Fruit fly (Drosophila melanogaster): ENCODE measurements around the gene norpA.

The norpA gene

DNA sequence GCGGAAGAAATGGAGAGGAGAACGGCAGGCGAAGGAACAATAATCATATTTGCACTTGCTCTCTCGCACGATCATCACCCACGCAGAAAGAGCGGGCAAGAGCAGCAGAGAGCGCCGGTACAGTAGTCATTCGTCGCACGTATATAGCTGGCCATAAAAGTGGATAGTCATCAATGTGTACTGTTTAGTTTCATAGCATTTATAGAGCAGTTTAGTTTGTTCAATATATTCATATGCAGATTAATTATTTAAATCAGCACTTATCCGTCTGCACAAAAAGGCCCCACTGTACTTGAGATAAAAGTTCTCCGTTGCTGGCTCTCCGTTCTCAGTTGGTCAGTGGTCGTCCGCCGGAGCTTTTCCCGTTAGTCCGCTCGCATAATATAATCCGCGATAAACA lies 2.4 kb downstream of the norpA start (continued):
- TF ChIP-seq CG9817 (tag; optimal IDR thresholded peaks at IDR 0.05) = peak; percentile 99
- TF ChIP-seq gsb-n (tag; optimal IDR thresholded peaks at IDR 0.05) = peak; percentile 91
- TF ChIP-seq chm (GFP tag; IDR thresholded peaks at IDR 0.05) = peak; percentile 98
- peak; percentile 91 for TF ChIP-seq CG31441 (GFP tag; IDR thresholded peaks at IDR 0.05)
- TF ChIP-seq Trl (optimal IDR thresholded peaks at IDR 0.05) = peak; percentile 47 to 90
- TF ChIP-seq Trl (GFP tag; optimal IDR thresholded peaks at IDR 0.05) = peak; percentile 97
- TF ChIP-seq gro (GFP tag; optimal IDR thresholded peaks at IDR 0.05) = peak; percentile 99
- peak; percentile 99 for TF ChIP-seq Fer2 (tag; optimal IDR thresholded peaks at IDR 0.05)
- peak; percentile 99 for TF ChIP-seq Ptx1 (GFP tag; IDR thresholded peaks at IDR 0.05)
- TF ChIP-seq Mes4 (GFP tag; optimal IDR thresholded peaks at IDR 0.05) = peak; percentile 96
- TF ChIP-seq CG7372 (GFP tag; IDR thresholded peaks at IDR 0.05) = peak; percentile 99
- TF ChIP-seq CG11560 (tag; IDR thresholded peaks at IDR 0.05) = peak; percentile 94
- peak; percentile 100 for TF ChIP-seq Rfx (GFP tag; IDR thresholded peaks at IDR 0.05)
- TF ChIP-seq sug (tag; optimal IDR thresholded peaks at IDR 0.05) = peak; percentile 98
- TF ChIP-seq Ada2b (GFP tag; IDR thresholded peaks at IDR 0.05) = peak; percentile 100
- TF ChIP-seq tll (GFP tag; optimal IDR thresholded peaks at IDR 0.05) = no peak
- TF ChIP-seq CG34376 (GFP tag; optimal IDR thresholded peaks at IDR 0.05) = peak; percentile 99
- peak; percentile 97 for TF ChIP-seq her (GFP tag; optimal IDR thresholded peaks at IDR 0.05)
- peak; percentile 98 for TF ChIP-seq CG16863 (GFP tag; optimal IDR thresholded peaks at IDR 0.05)
- no peak for TF ChIP-seq cad (GFP tag; optimal IDR thresholded peaks at IDR 0.05)
- TF ChIP-seq MESR4 (GFP tag; optimal IDR thresholded peaks at IDR 0.05) = peak; percentile 65
- peak; percentile 94 for TF ChIP-seq CG13775 (GFP tag; optimal IDR thresholded peaks at IDR 0.05)
- TF ChIP-seq PHDP (tag; optimal IDR thresholded peaks at IDR 0.05) = peak; percentile 99
- no peak for TF ChIP-seq amos (GFP tag; IDR thresholded peaks at IDR 0.05; ENCODE audit: partially characterized antibody)
- TF ChIP-seq CG8089 (GFP tag; optimal IDR thresholded peaks at IDR 0.05) = peak; percentile 96
- peak; percentile 97 for TF ChIP-seq kay (GFP tag; optimal IDR thresholded peaks at IDR 0.05)
- TF ChIP-seq lab (GFP tag; optimal IDR thresholded peaks at IDR 0.05) = peak; percentile 99
- TF ChIP-seq pan (optimal IDR thresholded peaks at IDR 0.05) = no peak
- TF ChIP-seq pan (GFP tag; optimal IDR thresholded peaks at IDR 0.05 in 1 of 2, IDR thresholded peaks at IDR 0.05 in 1 of 2) = peak in 1 of 2 experiments; percentile 99
- TF ChIP-seq CG17359 (tag; optimal IDR thresholded peaks at IDR 0.05) = peak; percentile 98
- peak; percentile 98 for TF ChIP-seq CG10147 (GFP tag; optimal IDR thresholded peaks at IDR 0.05)
- TF ChIP-seq CG18599 (GFP tag; optimal IDR thresholded peaks at IDR 0.05) = peak; percentile 99
- peak; percentile 95 for TF ChIP-seq trh (GFP tag; optimal IDR thresholded peaks at IDR 0.05)
- TF ChIP-seq CG15696 (tag; optimal IDR thresholded peaks at IDR 0.05) = peak; percentile 87
- TF ChIP-seq CG15514 (GFP tag; optimal IDR thresholded peaks at IDR 0.05) = peak; percentile 94
- no peak for TF ChIP-seq usp (GFP tag; optimal IDR thresholded peaks at IDR 0.05)
- TF ChIP-seq CG3847 (GFP tag; IDR thresholded peaks at IDR 0.05) = peak; percentile 99
- TF ChIP-seq B-H1 (GFP tag; IDR thresholded peaks at IDR 0.05) = peak; percentile 98
- no peak for TF ChIP-seq ato (GFP tag; IDR thresholded peaks at IDR 0.05; ENCODE audit: partially characterized antibody)
- TF ChIP-seq CG10565 (GFP tag; optimal IDR thresholded peaks at IDR 0.05) = peak; percentile 73
- peak; percentile 96 for TF ChIP-seq CG4854 (GFP tag; optimal IDR thresholded peaks at IDR 0.05)
- peak; percentile 95 for TF ChIP-seq CG8765 (GFP tag; IDR thresholded peaks at IDR 0.05)
- peak; percentile 99 for TF ChIP-seq E2f1 (GFP tag; IDR thresholded peaks at IDR 0.05)
- no peak for TF ChIP-seq Sin3A (optimal IDR thresholded peaks at IDR 0.05)
- peak; percentile 99 for TF ChIP-seq ind (GFP tag; optimal IDR thresholded peaks at IDR 0.05)
- peak; percentile 75 for TF ChIP-seq CG2202 (tag; optimal IDR thresholded peaks at IDR 0.05)
- TF ChIP-seq dan (GFP tag; IDR thresholded peaks at IDR 0.05) = peak; percentile 88
- 0 out of 3 replicates have a peak, but pooled peaks have one; percentile 18 for TF ChIP-seq knrl (GFP tag; IDR thresholded peaks at IDR 0.05; ENCODE audit: partially characterized antibody)
- peak; percentile 95 for TF ChIP-seq Gsc (GFP tag; IDR thresholded peaks at IDR 0.05)
- peak; percentile 90 for TF ChIP-seq Ets97D (GFP tag; optimal IDR thresholded peaks at IDR 0.05)
- TF ChIP-seq CG10431 (GFP tag; optimal IDR thresholded peaks at IDR 0.05) = peak; percentile 85
- peak; percentile 99 for TF ChIP-seq esg (GFP tag; conservative IDR thresholded peaks at IDR 0.05)

Data from whole organism, embryonic.